Fruit fly (Drosophila melanogaster): ENCODE results near the gene slam.

- no peak for TF ChIP-seq h (optimal IDR thresholded peaks at IDR 0.05)
- no peak for TF ChIP-seq Sin3A (optimal IDR thresholded peaks at IDR 0.05)
- no peak for TF ChIP-seq ttk (optimal IDR thresholded peaks at IDR 0.05)
- no peak for TF ChIP-seq insv (optimal IDR thresholded peaks at IDR 0.05)
- no peak for TF ChIP-seq Myc (optimal IDR thresholded peaks at IDR 0.05)
- no peak for TF ChIP-seq psq (optimal IDR thresholded peaks at IDR 0.05)
Measured at dm6 chr2L:6379197-6379596, 7.0 kb downstream of the slam start.
